Worm (Caenorhabditis elegans) whole organism, late embryonic: Measurements from ENCODE around the gene mbk-2.
A peak's percentile ranks its signal among the peaks of the same experiment; 100 is the strongest.

Source experiments
- K02D7.2 ChIP-seq: sonication (generic microtip); optimal IDR thresholded peaks from 2 replicates; lab custom pipeline; 2017; ENCODE audit warnings: mild to moderate bottlenecking, missing genetic modification characterization, missing compliant biosample characterization
- K09A11.1 ChIP-seq: sonication (generic microtip); optimal IDR thresholded peaks from 2 replicates; lab custom pipeline; 2017; ENCODE audit warnings: antibody characterized with exemption, mild to moderate bottlenecking, missing genetic modification characterization, missing compliant biosample characterization; ENCODE audit not compliant: insufficient read depth
- T23F11.4 ChIP-seq: fragments of 200-800 bp; sonication (Bioruptor generic); optimal IDR thresholded peaks from 2 replicates; lab custom pipeline; 2018; ENCODE audit warnings: mild to moderate bottlenecking, missing genetic modification characterization, missing compliant biosample characterization
- Y22D7AL.16 ChIP-seq: sonication (generic microtip); optimal IDR thresholded peaks from 2 replicates; lab custom pipeline; 2016; ENCODE audit warnings: missing genetic modification characterization, missing compliant biosample characterization
- ahr-1 ChIP-seq: sonication (generic microtip); optimal IDR thresholded peaks from 2 replicates; lab custom pipeline; 2016; ENCODE audit warnings: missing genetic modification characterization, missing compliant biosample characterization
- ama-1 ChIP-seq: fragments of 150-350 bp; optimal IDR thresholded peaks from 2 replicates; lab custom pipeline; 2014
- ceh-14 ChIP-seq: sonication (generic microtip); optimal IDR thresholded peaks from 2 replicates; lab custom pipeline; 2016; ENCODE audit warnings: missing genotype, missing genetic modification characterization, missing compliant biosample characterization
- ceh-19 ChIP-seq: fragments of 200-800 bp; sonication (Bioruptor generic); optimal IDR thresholded peaks from 2 replicates; lab custom pipeline; 2018; ENCODE audit warnings: mild to moderate bottlenecking, missing genetic modification characterization, missing compliant biosample characterization
- ceh-24 ChIP-seq: sonication (generic microtip); optimal IDR thresholded peaks from 2 replicates; lab custom pipeline; 2016; ENCODE audit warnings: mild to moderate bottlenecking, missing genetic modification characterization, missing compliant biosample characterization
- ceh-30 ChIP-seq: fragments of 150-350 bp; optimal IDR thresholded peaks from 2 replicates; lab custom pipeline; 2014; ENCODE audit warnings: missing biosample characterization, missing genetic modification characterization
- ceh-34 ChIP-seq: sonication (generic microtip); optimal IDR thresholded peaks from 2 replicates; lab custom pipeline; 2016; ENCODE audit warnings: mild to moderate bottlenecking, missing genetic modification characterization, missing compliant biosample characterization
- ceh-45 ChIP-seq: fragments of 200-800 bp; sonication (Bioruptor generic); IDR thresholded peaks from 2 replicates; pipeline ENCODE4 v1.3.6; 2022; ENCODE audit warnings: missing genetic modification reagents, missing genetic modification characterization, missing compliant biosample characterization
- ceh-48 ChIP-seq: sonication (generic microtip); optimal IDR thresholded peaks from 2 replicates; lab custom pipeline; 2016; ENCODE audit warnings: missing genetic modification characterization, inconsistent platforms, missing compliant biosample characterization
- ceh-6 ChIP-seq: fragments of 200-800 bp; sonication (Bioruptor generic); optimal IDR thresholded peaks from 2 replicates; lab custom pipeline; 2018; ENCODE audit warnings: mild to moderate bottlenecking, missing genetic modification characterization, missing compliant biosample characterization
- che-1 ChIP-seq: sonication (generic microtip); optimal IDR thresholded peaks from 2 replicates; lab custom pipeline; 2016; ENCODE audit warnings: mild to moderate bottlenecking, missing genetic modification characterization, missing compliant biosample characterization
- elt-4 ChIP-seq: sonication (generic microtip); optimal IDR thresholded peaks from 2 replicates; lab custom pipeline; 2016; ENCODE audit warnings: missing genetic modification characterization, missing compliant biosample characterization
- ets-4 ChIP-seq: sonication (generic microtip); optimal IDR thresholded peaks from 2 replicates; lab custom pipeline; 2016; ENCODE audit warnings: missing genetic modification characterization, missing compliant biosample characterization
- eyg-1 ChIP-seq: sonication (generic microtip); optimal IDR thresholded peaks from 2 replicates; lab custom pipeline; 2016; ENCODE audit warnings: missing genotype, missing genetic modification characterization, missing compliant biosample characterization
- hlh-6 ChIP-seq: sonication (generic microtip); optimal IDR thresholded peaks from 2 replicates; lab custom pipeline; 2016; ENCODE audit warnings: missing genotype, missing genetic modification characterization, missing compliant biosample characterization
- hlh-8 ChIP-seq: sonication (generic microtip); optimal IDR thresholded peaks from 2 replicates; lab custom pipeline; 2016; ENCODE audit warnings: missing genotype, missing genetic modification characterization, missing compliant biosample characterization
- lim-6 ChIP-seq: sonication (generic microtip); optimal IDR thresholded peaks from 2 replicates; lab custom pipeline; 2016; ENCODE audit warnings: missing genetic modification characterization, missing compliant biosample characterization
- nhr-232 ChIP-seq: sonication (generic microtip); optimal IDR thresholded peaks from 2 replicates; lab custom pipeline; 2016; ENCODE audit warnings: missing genetic modification characterization, missing compliant biosample characterization
- odd-2 ChIP-seq: sonication (generic microtip); optimal IDR thresholded peaks from 2 replicates; lab custom pipeline; 2017; ENCODE audit warnings: antibody characterized with exemption, mild to moderate bottlenecking, missing genetic modification characterization, missing compliant biosample characterization
- pax-1 ChIP-seq: fragments of 150-350 bp; optimal IDR thresholded peaks from 2 replicates; lab custom pipeline; 2014; ENCODE audit warnings: missing biosample characterization, missing genetic modification characterization
- pha-4 ChIP-seq: fragments of 150-350 bp; optimal IDR thresholded peaks from 2 replicates; lab custom pipeline; 2018; ENCODE audit warnings: missing biosample characterization, missing genetic modification reagents, missing genetic modification characterization
- pqm-1 ChIP-seq: sonication (generic microtip); optimal IDR thresholded peaks from 2 replicates; lab custom pipeline; 2016; ENCODE audit warnings: missing genetic modification characterization, missing compliant biosample characterization
- sox-2 ChIP-seq: fragments of 200-800 bp; sonication (Bioruptor generic); IDR thresholded peaks from 2 replicates; pipeline ENCODE4 v1.3.6; 2022; ENCODE audit warnings: missing genetic modification reagents, missing genetic modification characterization, missing compliant biosample characterization
- syd-9 ChIP-seq: sonication (generic microtip); optimal IDR thresholded peaks from 2 replicates; lab custom pipeline; 2016; ENCODE audit warnings: mild to moderate bottlenecking, missing genetic modification characterization, moderate library complexity, missing compliant biosample characterization
- tbx-2 ChIP-seq: sonication (generic microtip); optimal IDR thresholded peaks from 2 replicates; lab custom pipeline; 2016; ENCODE audit warnings: missing genetic modification characterization, missing compliant biosample characterization
- unc-3 ChIP-seq, 2 experiments: fragments of 200-800 bp in 1 of 2; sonication (Bioruptor generic) in 1 of 2; sonication (generic microtip) in 1 of 2; conservative IDR thresholded peaks in 1 of 2; optimal IDR thresholded peaks in 1 of 2; 2 replicates each; pipeline versions ENCODE4 v1.3.6 to Lab custom; 2016 to 2022; ENCODE audit warnings: missing compliant biosample characterization in 2 of 2, missing genetic modification characterization in 2 of 2, missing genetic modification reagents in 1 of 2
- unc-42 ChIP-seq: sonication (generic microtip); optimal IDR thresholded peaks from 2 replicates; lab custom pipeline; 2016; ENCODE audit warnings: missing genotype, missing genetic modification characterization, missing compliant biosample characterization
- unc-55 ChIP-seq: sonication (generic microtip); optimal IDR thresholded peaks from 2 replicates; lab custom pipeline; 2017; ENCODE audit warnings: missing biosample characterization, missing genetic modification reagents, missing genetic modification characterization
- ztf-16 ChIP-seq: sonication (generic microtip); optimal IDR thresholded peaks from 2 replicates; lab custom pipeline; 2017; ENCODE audit warnings: missing genetic modification characterization, missing compliant biosample characterization

mbk-2 gene

DNA sequence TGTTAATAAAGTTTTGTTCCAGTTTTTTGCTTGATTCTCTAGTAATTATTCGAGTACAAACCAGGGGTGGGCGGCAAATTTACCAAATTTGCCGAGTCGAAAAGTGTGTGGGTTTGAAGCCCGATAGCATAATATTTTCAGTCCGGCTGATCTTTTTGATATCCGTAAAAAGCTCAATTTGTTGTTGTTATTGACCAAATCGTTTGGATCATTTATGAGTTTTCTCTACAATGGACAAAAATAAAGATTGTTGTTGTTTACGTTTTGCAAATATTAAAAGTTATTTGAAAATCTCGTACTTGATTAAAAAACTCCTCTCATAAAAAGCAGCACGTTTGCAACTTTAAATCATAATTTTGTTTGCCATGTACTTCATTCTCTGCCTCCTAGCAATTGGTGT, 47.1 kb downstream of the mbk-2 start, which contains the start of gene scl-1:
TSS of gene scl-1 (plus strand) at position 301 of the 400 bp plus-strand sequence.
- TF ChIP-seq K09A11.1 (tag; lab: Kevin White, UChicago), result no peak
- TF ChIP-seq pax-1, result no peak

DNA sequence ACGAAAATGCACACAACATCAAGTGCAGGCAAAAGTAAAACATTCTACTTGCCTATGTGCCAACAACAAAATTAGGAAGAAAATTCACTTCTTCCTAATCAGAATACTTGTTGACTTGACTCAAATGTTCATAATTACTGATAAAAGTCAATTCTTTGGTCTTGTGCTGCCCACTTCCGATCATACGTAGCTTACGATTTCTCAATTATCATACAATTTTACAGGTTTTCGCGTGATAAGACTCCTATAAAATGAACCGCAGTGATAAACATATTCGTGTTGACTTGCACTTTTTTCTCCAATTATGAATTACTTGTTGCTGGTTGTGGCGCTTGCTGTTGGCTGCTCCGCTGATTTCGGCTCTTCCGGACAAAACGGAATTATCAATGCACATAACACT, 48.5 kb downstream of the mbk-2 start, which contains the start of gene scl-2:
TSS of gene scl-2 (plus strand) at position 293 of the 400 bp plus-strand sequence.
- TF ChIP-seq T23F11.4 (GFP tag; lab: Kevin White, UChicago) (no peak), ceh-19 (no peak), Y22D7AL.16 (no peak), ztf-16 (tag; lab: Kevin White, UChicago) (no peak), pha-4 (tag; lab: Kevin White, UChicago) (no peak), che-1 (tag; lab: Kevin White, UChicago) (no peak), ahr-1 (tag; lab: Kevin White, UChicago) (no peak), nhr-232 (tag; lab: Kevin White, UChicago) (no peak), unc-3 (GFP tag; conservative IDR thresholded peaks at IDR 0.05; lab: Robert Waterston, UW) (no peak), unc-3 (tag; optimal IDR thresholded peaks at IDR 0.05; lab: Kevin White, UChicago) (no peak), ceh-14 (tag; lab: Kevin White, UChicago) (no peak), syd-9 (no peak), ceh-6 (no peak), hlh-6 (no peak), ama-1 (lab: Kevin White, UChicago) (no peak)

DNA sequence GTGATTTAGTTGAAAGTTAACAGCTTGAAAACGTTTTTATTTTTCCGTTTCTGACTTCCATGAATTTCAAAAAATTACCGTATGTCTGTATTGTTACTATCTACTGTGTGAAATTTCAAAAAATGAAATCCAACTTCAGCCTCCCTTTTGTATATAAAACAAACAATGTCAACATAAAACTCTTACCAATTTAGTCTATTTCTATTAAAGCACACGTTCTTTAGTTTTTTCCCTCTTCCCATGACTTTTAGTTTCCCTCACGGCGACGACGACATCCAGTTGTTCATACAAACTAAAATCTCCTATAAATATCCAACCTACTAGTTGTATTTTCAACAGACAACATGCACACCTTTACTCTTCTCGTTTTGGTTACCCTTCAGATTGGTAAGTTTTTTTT, 50.3 kb downstream of the mbk-2 start, which contains the start of gene scl-3:
TSS of gene scl-3 (plus strand) at position 301 of the 400 bp plus-strand sequence.
- TF ChIP-seq ahr-1 (tag; lab: Kevin White, UChicago) (no peak), unc-55 (GFP tag; lab: Kevin White, UChicago) (no peak), syd-9 (no peak), pqm-1 (tag; lab: Kevin White, UChicago) (no peak)

DNA sequence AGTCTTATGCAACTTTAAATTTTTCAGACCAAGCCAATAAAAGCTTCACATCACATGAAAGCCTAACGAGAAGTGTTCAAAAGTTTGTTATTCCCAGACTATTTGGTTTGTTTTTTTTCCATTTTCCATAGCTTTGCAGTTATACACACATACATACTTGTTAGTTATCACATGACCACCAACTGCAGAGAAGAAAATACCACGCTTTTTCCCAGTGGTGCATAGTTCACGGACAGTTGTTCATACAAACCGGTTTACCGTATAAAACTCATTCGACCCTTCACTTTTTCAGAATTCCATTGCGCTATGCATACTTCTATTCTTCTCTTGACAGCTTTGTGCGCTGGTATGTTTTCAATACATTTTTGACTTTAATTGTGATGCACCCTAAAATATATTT, 54.8 kb downstream of the mbk-2 start, which contains the start of gene scl-5:
TSS of gene scl-5 (plus strand) at position 301 of the 400 bp plus-strand sequence.
- TF ChIP-seq unc-42 (tag; lab: Kevin White, UChicago) (no peak), ama-1 (lab: Kevin White, UChicago) (no peak), tbx-2 (no peak), ztf-16 (tag; lab: Kevin White, UChicago) (no peak), ceh-45 (GFP tag; lab: Robert Waterston, UW) (no peak), sox-2 (no peak), ceh-30 (tag; lab: Kevin White, UChicago) (no peak), pax-1 (no peak), ceh-48 (no peak), ceh-14 (tag; lab: Kevin White, UChicago) (no peak), K02D7.2 (no peak)
- TF ChIP-seq, all 69 proteins: peak for 0

DNA sequence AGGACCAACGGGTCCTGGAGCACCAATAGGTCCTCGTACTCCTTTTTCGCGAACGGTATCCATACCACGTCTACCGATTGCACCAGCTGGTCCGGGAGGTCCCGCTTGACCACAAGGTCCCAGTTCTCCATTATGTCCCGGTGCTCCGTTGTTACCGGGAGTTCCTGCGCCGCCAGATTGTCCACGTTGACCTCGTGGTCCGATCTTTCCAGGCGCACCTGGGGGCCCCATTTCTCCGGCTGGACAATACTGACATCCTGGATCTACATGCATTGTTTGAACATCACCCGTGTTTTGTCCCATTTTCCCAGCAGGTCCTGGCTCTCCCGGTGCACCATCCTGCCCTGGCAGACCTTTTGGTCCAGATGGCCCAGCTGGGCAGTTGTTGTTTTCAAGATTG, 57.1 kb downstream of the mbk-2 start:
- TF ChIP-seq elt-4 (tag; lab: Kevin White, UChicago), result peak; percentile 37
- TF ChIP-seq ets-4 (tag; lab: Kevin White, UChicago), result no peak

DNA sequence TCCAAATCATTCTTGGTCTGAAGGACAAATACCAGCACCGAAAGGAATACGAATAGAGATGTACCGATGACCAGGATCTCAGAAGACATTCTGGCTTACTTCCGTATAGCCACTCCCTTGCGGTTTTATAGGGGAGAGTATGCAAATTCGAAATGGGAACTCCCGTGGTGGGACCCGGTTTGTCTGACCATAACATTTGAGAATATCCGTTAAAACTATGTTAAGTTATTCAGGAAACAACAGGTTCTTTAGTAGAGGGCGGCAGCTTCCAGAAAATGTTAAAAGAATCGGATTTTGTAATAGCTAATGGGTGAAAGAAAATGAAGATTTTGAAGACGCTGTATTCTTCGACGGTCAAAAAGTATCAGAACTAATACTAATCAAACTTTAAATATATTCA, 58.2 kb downstream of the mbk-2 start, which contains the start of gene col-131:
TSS of gene col-131 (minus strand) at position 101 of the 400 bp plus-strand sequence.
- TF ChIP-seq unc-42 (tag; lab: Kevin White, UChicago) (no peak), ceh-24 (tag; lab: Kevin White, UChicago) (no peak), lim-6 (no peak), ahr-1 (tag; lab: Kevin White, UChicago) (no peak), nhr-232 (tag; lab: Kevin White, UChicago) (no peak), odd-2 (no peak), eyg-1 (tag; lab: Kevin White, UChicago) (no peak), ets-4 (tag; lab: Kevin White, UChicago) (no peak), hlh-8 (tag; lab: Kevin White, UChicago) (no peak), ceh-34 (no peak), elt-4 (tag; lab: Kevin White, UChicago) (no peak)
